Worm (Caenorhabditis elegans) whole organism, young adult: ENCODE measurements around the gene grd-6.

Experiments used
- F33H1.4 ChIP-seq: fragments of 200-800 bp; sonication (Bioruptor generic); IDR thresholded peaks from 2 replicates; pipeline ENCODE4 v1.3.6; 2022; ENCODE audit warnings: missing genetic modification reagents, missing genetic modification characterization, missing compliant biosample characterization
- T07F8.4 ChIP-seq: sonication (generic microtip); optimal IDR thresholded peaks from 2 replicates; lab custom pipeline; 2016; ENCODE audit warnings: mild to moderate bottlenecking, missing genetic modification characterization, moderate library complexity, missing compliant biosample characterization
- ama-1 ChIP-seq, 3 experiments: fragments of 150-350 bp in 1 of 3; sonication (generic microtip) in 2 of 3; optimal IDR thresholded peaks; 2 replicates each; lab custom pipeline; 2014 to 2018; ENCODE audit warnings: missing biosample characterization in 2 of 3, missing genetic modification characterization in 2 of 3, missing genetic modification reagents in 2 of 3
- hrde-1 ChIP-seq: sonication (generic microtip); optimal IDR thresholded peaks from 2 replicates; lab custom pipeline; 2016; ENCODE audit warnings: missing genetic modification characterization, mild to moderate bottlenecking, missing compliant biosample characterization, moderate library complexity, missing genotype, missing genetic modification reagents, borderline replicate concordance
- lin-40 ChIP-seq: sonication (generic microtip); optimal IDR thresholded peaks from 2 replicates; lab custom pipeline; 2016; ENCODE audit warnings: missing genetic modification characterization, mild to moderate bottlenecking, missing compliant biosample characterization, missing genotype, missing genetic modification reagents
- madf-3 ChIP-seq: fragments of 200-800 bp; sonication (Bioruptor generic); IDR thresholded peaks from 2 replicates; pipeline ENCODE4 v1.3.6; 2022; ENCODE audit warnings: missing genetic modification reagents, missing genetic modification characterization, missing compliant biosample characterization
- rpc-1 ChIP-seq, 2 experiments: fragments of 150-350 bp in 1 of 2; sonication (generic microtip) in 1 of 2; optimal IDR thresholded peaks; 2 replicates each; lab custom pipeline; 2014 to 2018; ENCODE audit warnings: missing biosample characterization in 1 of 2, missing genetic modification characterization in 1 of 2, missing genetic modification reagents in 1 of 2, missing genotype in 1 of 2
- sdz-38 ChIP-seq: sonication (generic microtip); optimal IDR thresholded peaks from 2 replicates; lab custom pipeline; 2016; ENCODE audit warnings: missing genotype, missing genetic modification characterization, missing compliant biosample characterization
- sea-2 ChIP-seq: fragments of 200-800 bp; sonication (Bioruptor generic); IDR thresholded peaks from 2 replicates; pipeline ENCODE4 v1.3.6; 2022; ENCODE audit warnings: missing genetic modification characterization, missing compliant biosample characterization
- unc-130 ChIP-seq: sonication (generic microtip); optimal IDR thresholded peaks from 2 replicates; lab custom pipeline; 2016; ENCODE audit warnings: missing genetic modification reagents, missing genetic modification characterization, missing compliant biosample characterization
- unc-62 ChIP-seq: fragments of 150-350 bp; optimal IDR thresholded peaks from 2 replicates; lab custom pipeline; 2014; ENCODE audit warnings: missing biosample characterization, missing genetic modification reagents, missing genetic modification characterization
- ztf-22 ChIP-seq: fragments of 200-800 bp; sonication (Bioruptor generic); optimal IDR thresholded peaks from 2 replicates; lab custom pipeline; 2018; ENCODE audit warnings: mild to moderate bottlenecking, missing genetic modification characterization, moderate library complexity, missing compliant biosample characterization

DNA sequence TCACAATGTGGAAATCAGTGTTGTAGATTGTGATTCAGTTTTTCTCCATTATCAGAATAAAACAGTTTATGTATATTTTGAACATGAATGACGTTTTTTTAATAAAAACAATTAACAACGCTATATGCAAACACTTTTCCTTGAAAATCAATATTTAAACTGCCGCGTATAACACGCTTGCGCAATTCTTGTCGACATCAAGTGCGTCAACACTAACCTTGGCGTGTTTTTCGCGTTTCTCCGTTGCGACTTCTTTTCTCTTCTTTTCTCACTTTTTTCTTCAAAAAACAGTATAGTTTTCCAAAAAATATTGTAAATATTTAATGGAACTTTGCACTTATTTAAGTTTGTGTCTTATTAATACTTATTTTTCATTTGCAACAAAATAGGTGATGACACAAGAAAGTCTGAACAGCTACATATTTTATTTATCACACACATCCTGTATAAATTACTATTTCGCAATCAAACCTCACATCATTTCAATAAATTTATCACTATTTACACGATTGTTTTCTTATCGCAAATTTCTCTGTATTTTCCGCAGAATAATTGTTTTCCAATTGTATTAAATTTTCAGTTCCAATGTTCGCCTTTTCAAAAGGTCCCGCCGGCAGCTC lies 46.3 kb upstream of the grd-6 start, which contains the start of gene spas-1:
- TF ChIP-seq sdz-38 (no peak), madf-3 (GFP tag; lab: Robert Waterston, UW) (0 out of 2 replicates have a peak, but pooled peaks have one; percentile 5), ztf-22 (no peak), unc-130 (GFP tag; lab: Kevin White, UChicago) (no peak), rpc-1 (optimal IDR thresholded peaks at IDR 0.05; lab: Kevin White, UChicago) (no peak), rpc-1 (tag; optimal IDR thresholded peaks at IDR 0.05; lab: Kevin White, UChicago) (no peak), T07F8.4 (tag; lab: Kevin White, UChicago) (no peak), lin-40 (tag; lab: Kevin White, UChicago) (peak; percentile 86), F33H1.4 (GFP tag; lab: Robert Waterston, UW) (peak; percentile 52), ama-1 (optimal IDR thresholded peaks at IDR 0.05; lab: Kevin White, UChicago) (no peak), ama-1 (GFP tag; optimal IDR thresholded peaks at IDR 0.05; lab: Kevin White, UChicago) (no peak), hrde-1 (tag; lab: Kevin White, UChicago) (no peak), sea-2 (GFP tag; lab: Robert Waterston, UW) (no peak), unc-62 (GFP tag; lab: Kevin White, UChicago) (no peak)
